Worm (Caenorhabditis elegans) whole organism, mixed stage, embryonic: ENCODE data around the gene twk-10.

ENCODE experiments used
- ceh-39 ChIP-seq: fragments of 150-350 bp; optimal IDR thresholded peaks from 2 replicates; lab custom pipeline; 2014; ENCODE audit warnings: missing biosample characterization, missing genetic modification characterization
- ceh-43 ChIP-seq: fragments of 200-800 bp; sonication (Bioruptor generic); optimal IDR thresholded peaks from 2 replicates; lab custom pipeline; 2018; ENCODE audit warnings: mild to moderate bottlenecking, missing genetic modification characterization, moderate library complexity, missing compliant biosample characterization
- cnd-1 ChIP-seq: fragments of 200-800 bp; sonication (Bioruptor generic); optimal IDR thresholded peaks from 2 replicates; lab custom pipeline; 2018; ENCODE audit warnings: mild to moderate bottlenecking, missing genetic modification characterization, missing compliant biosample characterization
- drap-1 ChIP-seq: fragments of 200-800 bp; sonication (Bioruptor generic); optimal IDR thresholded peaks from 3 replicates; lab custom pipeline; 2018; ENCODE audit warnings: mild to moderate bottlenecking, missing genetic modification characterization, missing compliant biosample characterization
- hlh-1 ChIP-seq: fragments of 150-350 bp; optimal IDR thresholded peaks from 2 replicates; lab custom pipeline; 2014; ENCODE audit warnings: missing biosample characterization, missing genetic modification reagents, missing genetic modification characterization
- lin-32 ChIP-seq: fragments of 200-800 bp; sonication (Bioruptor generic); optimal IDR thresholded peaks from 2 replicates; lab custom pipeline; 2018; ENCODE audit warnings: mild to moderate bottlenecking, missing genetic modification characterization, missing compliant biosample characterization
- mep-1 ChIP-seq: fragments of 150-350 bp; optimal IDR thresholded peaks from 2 replicates; lab custom pipeline; 2017; ENCODE audit warnings: missing biosample characterization, missing genetic modification reagents, missing genetic modification characterization, inconsistent platforms
- snpc-4 ChIP-seq: fragments of 150-350 bp; optimal IDR thresholded peaks from 2 replicates; lab custom pipeline; 2014; ENCODE audit warnings: missing biosample characterization, missing genetic modification characterization
- sptf-1 ChIP-seq: sonication (generic microtip); optimal IDR thresholded peaks from 2 replicates; lab custom pipeline; 2017; ENCODE audit warnings: mild to moderate bottlenecking, missing genetic modification characterization, moderate library complexity, missing compliant biosample characterization
- unc-39 ChIP-seq: fragments of 150-350 bp; optimal IDR thresholded peaks from 2 replicates; lab custom pipeline; 2014; ENCODE audit warnings: missing biosample characterization, missing genetic modification characterization

Gene twk-10

DNA sequence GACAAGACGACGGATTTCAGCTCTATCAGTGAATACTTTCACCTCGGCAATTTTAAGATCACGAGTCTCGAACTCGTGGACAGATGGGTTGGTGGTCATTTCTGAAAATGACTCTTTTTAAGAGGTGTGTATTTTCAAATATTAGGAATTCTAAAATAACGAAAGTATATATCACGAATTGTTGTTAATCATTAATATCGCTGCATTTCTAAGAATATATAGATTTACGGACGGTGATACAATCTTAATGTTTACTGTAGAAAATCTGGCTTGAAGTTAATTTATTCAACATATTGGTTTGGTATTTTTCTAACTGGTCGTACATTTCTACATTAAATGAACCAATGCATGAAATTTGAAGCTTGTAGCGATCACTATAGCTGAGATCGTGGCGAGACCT lies 53.1 kb downstream of the twk-10 start, which contains the start of gene ZK1055.7:
ZK1055.7 (minus strand) TSS at position 101 of the 400 bp plus-strand sequence.
- TF ChIP-seq unc-39 (tag; lab: Kevin White, UChicago): no peak
- TF ChIP-seq ceh-43 (GFP tag; lab: Kevin White, UChicago): no peak
- TF ChIP-seq lin-32 (GFP tag; lab: Kevin White, UChicago): no peak

DNA sequence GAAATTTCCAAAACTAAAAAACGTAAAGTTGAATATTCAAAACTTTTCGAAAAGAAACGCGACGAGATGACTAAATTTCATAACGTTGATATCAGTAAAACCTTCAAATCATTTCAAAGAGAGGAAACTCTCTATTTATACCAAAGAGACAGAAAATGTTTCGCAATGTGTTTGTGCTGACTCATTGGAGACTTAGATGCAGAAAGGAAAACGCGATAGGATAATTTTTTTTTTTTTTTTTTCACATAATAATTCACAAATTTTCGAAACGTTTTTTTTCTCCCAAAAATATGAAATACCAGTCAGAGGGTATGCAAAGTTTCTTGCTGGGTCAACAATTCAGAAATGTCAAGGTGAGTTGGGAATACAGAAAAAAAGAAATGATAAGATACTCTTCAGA lies 54.1 kb downstream of the twk-10 start:
- TF ChIP-seq mep-1 (no peak), hlh-1 (tag; lab: Kevin White, UChicago) (no peak), ceh-39 (tag; lab: Kevin White, UChicago) (no peak), cnd-1 (no peak), sptf-1 (tag; lab: Kevin White, UChicago) (no peak), snpc-4 (tag; lab: Kevin White, UChicago) (no peak), drap-1 (GFP tag; lab: Kevin White, UChicago) (no peak)
